Worm (Caenorhabditis elegans): Measurements from ENCODE around the gene rpm-1.

ce11 chrV:8768481-8768959 lies 51.2 kb downstream of the rpm-1 start, which contains the start of gene B0507.3:
- TF ChIP-seq dao-5 (tag; optimal IDR thresholded peaks at IDR 0.05) = no peak
- TF ChIP-seq him-1 (tag; optimal IDR thresholded peaks at IDR 0.05) = no peak
- TF ChIP-seq W03F9.2 (tag; optimal IDR thresholded peaks at IDR 0.05) = no peak
